Worm (Caenorhabditis elegans) whole organism, L4 larva: ENCODE data around the gene ckk-1.

Source experiments
- D1046.2 ChIP-seq: fragments of 200-800 bp; sonication (Bioruptor generic); IDR thresholded peaks from 2 replicates; pipeline ENCODE4 v1.3.6; 2022; ENCODE audit warnings: missing genetic modification characterization, missing compliant biosample characterization
- F37D6.2 ChIP-seq: sonication (generic microtip); optimal IDR thresholded peaks from 2 replicates; lab custom pipeline; 2016; ENCODE audit warnings: mild to moderate bottlenecking, missing genetic modification characterization, missing compliant biosample characterization
- F44E2.7 ChIP-seq: fragments of 200-800 bp; sonication (Bioruptor generic); IDR thresholded peaks from 2 replicates; pipeline ENCODE4 v2.1.2; 2022; ENCODE audit warnings: missing genetic modification characterization, missing compliant biosample characterization
- T20F7.1 ChIP-seq: fragments of 200-800 bp; sonication (Bioruptor generic); optimal IDR thresholded peaks from 2 replicates; lab custom pipeline; 2018; ENCODE audit warnings: mild to moderate bottlenecking, missing genetic modification characterization, missing compliant biosample characterization
- Y48G9A.11 ChIP-seq: fragments of 200-800 bp; sonication (Bioruptor generic); IDR thresholded peaks from 2 replicates; pipeline ENCODE4 v1.3.6; 2022; ENCODE audit warnings: missing genetic modification reagents, missing genetic modification characterization, missing compliant biosample characterization
- Y5F2A.4 ChIP-seq: fragments of 200-800 bp; sonication (Bioruptor generic); optimal IDR thresholded peaks from 2 replicates; lab custom pipeline; 2018; ENCODE audit warnings: mild to moderate bottlenecking, missing genetic modification characterization, missing compliant biosample characterization
- ama-1 ChIP-seq: fragments of 150-350 bp; optimal IDR thresholded peaks from 2 replicates; lab custom pipeline; 2014; ENCODE audit warnings: inconsistent platforms, mixed read lengths
- ceh-32 ChIP-seq: sonication (generic microtip); optimal IDR thresholded peaks from 2 replicates; lab custom pipeline; 2016; ENCODE audit warnings: mild to moderate bottlenecking, missing genetic modification characterization, missing compliant biosample characterization; ENCODE audit not compliant: poor library complexity
- ceh-44 ChIP-seq: fragments of 200-800 bp; sonication (Bioruptor generic); IDR thresholded peaks from 2 replicates; pipeline ENCODE4 v1.3.6; 2022; ENCODE audit warnings: missing genetic modification reagents, missing genetic modification characterization, missing compliant biosample characterization
- ceh-62 ChIP-seq: sonication (generic microtip); optimal IDR thresholded peaks from 2 replicates; lab custom pipeline; 2017; ENCODE audit warnings: missing biosample characterization, missing genetic modification characterization
- ceh-82 ChIP-seq: sonication (generic microtip); optimal IDR thresholded peaks from 2 replicates; lab custom pipeline; 2017; ENCODE audit warnings: missing biosample characterization, missing genetic modification characterization
- daf-8 ChIP-seq: fragments of 200-800 bp; sonication (Bioruptor generic); IDR thresholded peaks from 2 replicates; pipeline ENCODE4 v1.3.6; 2022; ENCODE audit warnings: missing genetic modification characterization, missing compliant biosample characterization
- dmd-6 ChIP-seq: fragments of 200-800 bp; sonication (Bioruptor generic); IDR thresholded peaks from 2 replicates; pipeline ENCODE4 v1.3.6; 2022; ENCODE audit warnings: missing genetic modification reagents, missing genetic modification characterization, missing compliant biosample characterization
- dmd-8 ChIP-seq: fragments of 200-800 bp; sonication (Bioruptor generic); IDR thresholded peaks from 2 replicates; pipeline ENCODE4 v1.3.6; 2022; ENCODE audit warnings: missing genetic modification characterization, missing compliant biosample characterization
- dpl-1 ChIP-seq: fragments of 150-350 bp; optimal IDR thresholded peaks from 2 replicates; lab custom pipeline; 2014; ENCODE audit warnings: missing biosample characterization, missing genetic modification reagents, missing genetic modification characterization
- dve-1 ChIP-seq: sonication (generic microtip); optimal IDR thresholded peaks from 2 replicates; lab custom pipeline; 2017; ENCODE audit warnings: antibody characterized with exemption, mild to moderate bottlenecking, missing genetic modification characterization, missing compliant biosample characterization; ENCODE audit not compliant: insufficient read depth
- fkh-10 ChIP-seq: fragments of 150-350 bp; optimal IDR thresholded peaks from 2 replicates; lab custom pipeline; 2014; ENCODE audit warnings: missing biosample characterization, missing genetic modification reagents, missing genetic modification characterization
- hlh-11 ChIP-seq: fragments of 200-800 bp; sonication (Bioruptor generic); optimal IDR thresholded peaks from 2 replicates; lab custom pipeline; 2018; ENCODE audit warnings: mild to moderate bottlenecking, missing genetic modification characterization, missing compliant biosample characterization
- hlh-30 ChIP-seq: sonication (generic microtip); optimal IDR thresholded peaks from 2 replicates; lab custom pipeline; 2017; ENCODE audit warnings: antibody characterized with exemption, mild to moderate bottlenecking, missing genetic modification characterization, missing compliant biosample characterization; ENCODE audit not compliant: insufficient read depth
- hmg-1.1 ChIP-seq: fragments of 200-800 bp; sonication (Bioruptor generic); IDR thresholded peaks from 2 replicates; pipeline ENCODE4 v1.3.6; 2022; ENCODE audit warnings: missing genetic modification reagents, missing genetic modification characterization, missing compliant biosample characterization
- jun-1 ChIP-seq: fragments of 150-350 bp; optimal IDR thresholded peaks from 2 replicates; lab custom pipeline; 2014; ENCODE audit warnings: missing biosample characterization, missing genetic modification reagents, missing genetic modification characterization
- lin-15B ChIP-seq: fragments of 150-350 bp; sonication (generic microtip); optimal IDR thresholded peaks from 3 replicates; lab custom pipeline; 2014; ENCODE audit warnings: missing biosample characterization, missing genetic modification characterization
- lin-38 ChIP-seq: fragments of 200-800 bp; sonication (Bioruptor generic); IDR thresholded peaks from 2 replicates; pipeline ENCODE4 v1.3.6; 2022; ENCODE audit warnings: missing genetic modification reagents, missing genetic modification characterization, missing compliant biosample characterization
- lin-39 ChIP-seq: fragments of 150-350 bp; optimal IDR thresholded peaks from 2 replicates; lab custom pipeline; 2014; ENCODE audit warnings: missing biosample characterization, missing genetic modification reagents, missing genetic modification characterization
- lir-3 ChIP-seq: sonication (generic microtip); optimal IDR thresholded peaks from 2 replicates; lab custom pipeline; 2016; ENCODE audit warnings: mild to moderate bottlenecking, missing genetic modification characterization, missing compliant biosample characterization
- lsy-2 ChIP-seq, 2 experiments: fragments of 150-350 bp in 1 of 2; sonication (generic microtip) in 1 of 2; optimal IDR thresholded peaks; 2 replicates each; lab custom pipeline; 2014 to 2017; ENCODE audit warnings: missing biosample characterization in 2 of 2, missing genetic modification characterization in 2 of 2
- mdt-29 ChIP-seq: fragments of 200-800 bp; sonication (Bioruptor generic); IDR thresholded peaks from 2 replicates; pipeline ENCODE4 v1.3.6; 2022; ENCODE audit warnings: missing genetic modification reagents, missing genetic modification characterization, missing compliant biosample characterization
- mes-2 ChIP-seq: sonication (generic microtip); optimal IDR thresholded peaks from 2 replicates; lab custom pipeline; 2016; ENCODE audit warnings: missing genotype, mild to moderate bottlenecking, missing genetic modification characterization, missing compliant biosample characterization; ENCODE audit not compliant: poor library complexity, severe bottlenecking
- nhr-10 ChIP-seq: fragments of 150-350 bp; optimal IDR thresholded peaks from 2 replicates; lab custom pipeline; 2014; ENCODE audit warnings: missing biosample characterization, missing genetic modification characterization
- nhr-102 ChIP-seq: sonication (generic microtip); optimal IDR thresholded peaks from 2 replicates; lab custom pipeline; 2016; ENCODE audit warnings: mild to moderate bottlenecking, missing genetic modification characterization, moderate library complexity, missing compliant biosample characterization
- nhr-25 ChIP-seq: sonication (generic microtip); optimal IDR thresholded peaks from 2 replicates; lab custom pipeline; 2017; ENCODE audit warnings: missing genetic modification characterization, mild to moderate bottlenecking, missing compliant biosample characterization, antibody characterized with exemption, moderate library complexity, borderline replicate concordance; ENCODE audit not compliant: insufficient read depth
- nhr-28 ChIP-seq: fragments of 150-350 bp; optimal IDR thresholded peaks from 2 replicates; lab custom pipeline; 2014; ENCODE audit warnings: missing biosample characterization, missing genetic modification characterization
- nhr-41 ChIP-seq: fragments of 200-800 bp; sonication (Bioruptor generic); IDR thresholded peaks from 2 replicates; pipeline ENCODE4 v1.3.6; 2022; ENCODE audit warnings: missing genetic modification reagents, missing genetic modification characterization, missing compliant biosample characterization
- nhr-42 ChIP-seq: fragments of 200-800 bp; sonication (Bioruptor generic); IDR thresholded peaks from 2 replicates; pipeline ENCODE4 v1.3.6; 2022; ENCODE audit warnings: missing genetic modification characterization, missing compliant biosample characterization
- nhr-48 ChIP-seq: sonication (generic microtip); optimal IDR thresholded peaks from 2 replicates; lab custom pipeline; 2016; ENCODE audit warnings: mild to moderate bottlenecking, missing genetic modification characterization, missing compliant biosample characterization
- nhr-6 ChIP-seq: fragments of 150-350 bp; optimal IDR thresholded peaks from 2 replicates; lab custom pipeline; 2014; ENCODE audit warnings: missing biosample characterization, missing genetic modification characterization
- pha-4 ChIP-seq, 2 experiments: fragments of 150-350 bp in 1 of 2; fragments of 200-800 bp in 1 of 2; sonication (Bioruptor generic) in 1 of 2; IDR thresholded peaks in 1 of 2; optimal IDR thresholded peaks in 1 of 2; 2 replicates each; pipeline versions ENCODE4 v1.3.6 to Lab custom; 2014 to 2022; ENCODE audit warnings: missing genetic modification characterization in 2 of 2, missing genetic modification reagents in 2 of 2, missing biosample characterization in 1 of 2, missing compliant biosample characterization in 1 of 2
- php-3 ChIP-seq: fragments of 200-800 bp; sonication (Bioruptor generic); IDR thresholded peaks from 2 replicates; pipeline ENCODE4 v1.3.6; 2022; ENCODE audit warnings: missing genetic modification reagents, missing genetic modification characterization, missing compliant biosample characterization
- rbr-2 ChIP-seq: sonication (generic microtip); optimal IDR thresholded peaks from 2 replicates; lab custom pipeline; 2016; ENCODE audit warnings: missing genotype, missing genetic modification characterization, missing compliant biosample characterization
- skn-1 ChIP-seq: fragments of 150-350 bp; optimal IDR thresholded peaks from 2 replicates; lab custom pipeline; 2014; ENCODE audit warnings: missing biosample characterization, missing genetic modification characterization
- snpc-4 ChIP-seq: fragments of 150-350 bp; optimal IDR thresholded peaks from 2 replicates; lab custom pipeline; 2014; ENCODE audit warnings: missing biosample characterization, missing genetic modification characterization
- tag-97 ChIP-seq: fragments of 200-800 bp; sonication (Bioruptor generic); IDR thresholded peaks from 2 replicates; pipeline ENCODE4 v1.3.6; 2022; ENCODE audit warnings: missing genetic modification characterization, missing compliant biosample characterization
- unc-130 ChIP-seq: sonication (generic microtip); optimal IDR thresholded peaks from 2 replicates; lab custom pipeline; 2016; ENCODE audit warnings: missing genetic modification reagents, missing genetic modification characterization, missing compliant biosample characterization
- unc-39 ChIP-seq: sonication (generic microtip); optimal IDR thresholded peaks from 2 replicates; lab custom pipeline; 2017; ENCODE audit warnings: missing biosample characterization, missing genetic modification characterization
- unc-62 ChIP-seq, 3 experiments: fragments of 150-350 bp in 1 of 3; sonication (generic microtip); optimal IDR thresholded peaks in 2 of 3; peaks in 1 of 3; 1 replicate in 1 of 3; 2 replicates in 2 of 3; lab custom pipeline; 2014 to 2017; ENCODE audit warnings: missing biosample characterization in 3 of 3, missing genetic modification characterization in 3 of 3, missing genetic modification reagents in 3 of 3, missing genotype in 1 of 3
- vab-7 ChIP-seq: fragments of 200-800 bp; sonication (Bioruptor generic); IDR thresholded peaks from 2 replicates; pipeline ENCODE4 v1.3.6; 2022; ENCODE audit warnings: missing genetic modification reagents, missing genetic modification characterization, missing compliant biosample characterization
- zfp-2 ChIP-seq: sonication (generic microtip); optimal IDR thresholded peaks from 2 replicates; lab custom pipeline; 2016; ENCODE audit warnings: mild to moderate bottlenecking, missing genetic modification characterization, missing compliant biosample characterization
- ztf-11 ChIP-seq: fragments of 150-350 bp; optimal IDR thresholded peaks from 2 replicates; lab custom pipeline; 2014; ENCODE audit warnings: missing biosample characterization, missing genetic modification characterization

Gene ckk-1

DNA sequence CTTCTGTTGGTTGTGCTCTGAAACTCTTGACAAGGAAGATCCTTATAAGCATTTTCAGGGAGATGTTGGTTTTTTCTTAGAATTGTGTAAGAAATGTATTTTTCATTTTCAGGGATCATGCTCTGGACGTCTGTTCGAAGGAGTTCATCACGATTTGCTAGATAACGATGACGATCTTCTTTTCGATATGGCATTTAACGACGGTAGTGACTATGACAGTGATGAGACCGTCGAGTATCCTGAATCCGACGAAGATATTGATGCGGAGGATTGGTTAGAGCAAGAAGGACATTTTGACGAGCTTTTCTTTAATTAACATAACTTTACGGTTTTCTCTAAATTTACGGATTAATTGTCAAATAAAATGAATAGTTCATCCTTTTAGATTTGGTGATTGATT lies 46.5 kb upstream of the ckk-1 start:
- TF ChIP-seq zfp-2 (tag; lab: Kevin White, UChicago), result no peak
- peak; percentile 64 for TF ChIP-seq ama-1 (lab: Kevin White, UChicago)
- TF ChIP-seq, all 104 proteins: peak for 1

DNA sequence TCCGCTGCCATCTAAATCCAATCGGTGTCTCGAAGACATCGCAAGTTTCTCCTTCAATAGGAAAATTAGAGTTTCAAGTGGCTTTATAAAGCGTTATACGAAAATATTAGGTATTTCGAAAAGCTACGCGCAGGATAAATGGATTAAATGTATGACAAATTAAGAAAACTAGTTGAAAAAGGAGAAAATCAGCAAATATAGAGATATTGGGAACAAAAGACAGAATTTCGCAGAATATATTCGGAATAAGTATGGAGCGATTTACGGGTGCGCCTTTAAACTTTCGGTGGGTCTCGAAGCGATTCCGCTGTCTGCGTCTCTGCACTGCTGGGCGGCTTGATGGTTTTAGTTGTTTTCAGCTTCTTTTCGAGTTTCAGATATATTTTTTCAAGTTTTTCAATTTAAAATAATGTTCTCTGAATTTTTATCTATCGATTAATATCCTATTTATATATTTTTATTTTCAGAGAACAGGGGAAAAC lies 43.6 kb upstream of the ckk-1 start, which contains the start of the genes ddx-15 and ucr-1:
ddx-15 (minus strand) TSS at position 51 of the 482 bp plus-strand sequence.
ucr-1 (plus strand) TSS at position 468 of the 482 bp plus-strand sequence.
- TF ChIP-seq nhr-25 (tag; lab: Kevin White, UChicago), result peak; percentile 21
- no peak for TF ChIP-seq vab-7
- TF ChIP-seq dve-1 (tag; lab: Kevin White, UChicago), result peak; percentile 73
- no peak for TF ChIP-seq ceh-44 (GFP tag; lab: Robert Waterston, UW)
- peak; percentile 9 for TF ChIP-seq rbr-2
- TF ChIP-seq snpc-4, result no peak
- TF ChIP-seq daf-8 (GFP tag; lab: Robert Waterston, UW), result no peak
- TF ChIP-seq nhr-6, result peak; percentile 50
- TF ChIP-seq mes-2, result peak; percentile 87
- TF ChIP-seq ceh-32 (tag; lab: Kevin White, UChicago), result no peak
- no peak for TF ChIP-seq tag-97 (GFP tag; lab: Robert Waterston, UW)
- no peak for TF ChIP-seq T20F7.1 (GFP tag; lab: Kevin White, UChicago)
- TF ChIP-seq lir-3 (tag; lab: Kevin White, UChicago), result no peak
- TF ChIP-seq unc-39 (tag; lab: Kevin White, UChicago), result no peak
- no peak for TF ChIP-seq skn-1 (tag; lab: Kevin White, UChicago)
- peak; percentile 33 for TF ChIP-seq ama-1 (lab: Kevin White, UChicago)
- TF ChIP-seq jun-1, result no peak
- no peak for TF ChIP-seq ceh-82 (tag; lab: Kevin White, UChicago)
- TF ChIP-seq fkh-10 (GFP tag; lab: Kevin White, UChicago), result no peak
- peak; percentile 66 for TF ChIP-seq lin-38 (GFP tag; lab: Robert Waterston, UW)
- no peak for TF ChIP-seq nhr-102 (tag; lab: Kevin White, UChicago)
- no peak for TF ChIP-seq dmd-6 (GFP tag; lab: Robert Waterston, UW)
- no peak for TF ChIP-seq lin-15B (tag; lab: Kevin White, UChicago)
- no peak for TF ChIP-seq nhr-41 (GFP tag; lab: Robert Waterston, UW)
- no peak for TF ChIP-seq lin-39
- TF ChIP-seq nhr-10, result no peak
- TF ChIP-seq hmg-1.1 (GFP tag; lab: Robert Waterston, UW), result 0 out of 2 replicates have a peak, but pooled peaks have one; percentile 34
- no peak for TF ChIP-seq nhr-42
- peak; percentile 47 for TF ChIP-seq hlh-11 (tag; lab: Kevin White, UChicago)
- TF ChIP-seq ztf-11, result no peak
- TF ChIP-seq unc-130 (GFP tag; lab: Kevin White, UChicago), result peak; percentile 27
- no peak for TF ChIP-seq mdt-29
- TF ChIP-seq lsy-2 (tag; optimal IDR thresholded peaks at IDR 0.05; lab: Kevin White, UChicago), result peak; percentile 12 to 88
- TF ChIP-seq hlh-30 (tag; lab: Kevin White, UChicago), result peak; percentile 63
- no peak for TF ChIP-seq nhr-48 (tag; lab: Kevin White, UChicago)
- TF ChIP-seq pha-4 (GFP tag; IDR thresholded peaks at IDR 0.05; lab: Robert Waterston, UW), result no peak; the same call in 1 of the 2 replicates
- no peak for TF ChIP-seq pha-4 (tag; optimal IDR thresholded peaks at IDR 0.05; lab: Kevin White, UChicago)
- no peak for TF ChIP-seq Y5F2A.4 (GFP tag; lab: Kevin White, UChicago)
- no peak for TF ChIP-seq php-3 (GFP tag; lab: Robert Waterston, UW)
- TF ChIP-seq dmd-8 (GFP tag; lab: Robert Waterston, UW), result no peak
- TF ChIP-seq dpl-1 (GFP tag; lab: Kevin White, UChicago), result peak; percentile 68
- no peak for TF ChIP-seq unc-62 (GFP tag; optimal IDR thresholded peaks at IDR 0.05 in 1 of 2; lab: Kevin White, UChicago)
- no peak for TF ChIP-seq unc-62 (tag; optimal IDR thresholded peaks at IDR 0.05; lab: Kevin White, UChicago)
- TF ChIP-seq F44E2.7 (GFP tag; lab: Robert Waterston, UW), result no peak
- TF ChIP-seq Y48G9A.11 (GFP tag; lab: Robert Waterston, UW), result no peak
- TF ChIP-seq F37D6.2 (tag; lab: Kevin White, UChicago), result no peak
- peak; percentile 23 for TF ChIP-seq nhr-28 (tag; lab: Kevin White, UChicago)
- TF ChIP-seq ceh-62 (tag; lab: Kevin White, UChicago), result no peak
- TF ChIP-seq D1046.2, result no peak
